Worm (Caenorhabditis elegans): ENCODE measurements around the gene T24H7.2.

The T24H7.2 gene

ce11 chrII:6247011-6247410 lies at the start of gene T24H7.2:
Gene T24H7.2 (plus strand): TSS chrII:6247311.
- no peak for TF ChIP-seq nhr-11 (tag; optimal IDR thresholded peaks at IDR 0.05)
- TF ChIP-seq C16A3.4 (tag; optimal IDR thresholded peaks at IDR 0.05), result no peak
- TF ChIP-seq ets-5 (GFP tag; IDR thresholded peaks at IDR 0.05), result no peak
- TF ChIP-seq sptf-1 (tag; optimal IDR thresholded peaks at IDR 0.05), result no peak
- TF ChIP-seq aha-1 (tag; optimal IDR thresholded peaks at IDR 0.05), result no peak
- TF ChIP-seq lin-39 (tag; optimal IDR thresholded peaks at IDR 0.05), result no peak

- TF ChIP-seq elt-3 (tag; optimal IDR thresholded peaks at IDR 0.05), result no peak
- no peak for TF ChIP-seq ceh-88 (GFP tag; IDR thresholded peaks at IDR 0.05)
- no peak for TF ChIP-seq F16B12.6 (tag; optimal IDR thresholded peaks at IDR 0.05)
- TF ChIP-seq unc-98 (GFP tag; IDR thresholded peaks at IDR 0.05), result no peak
- no peak for TF ChIP-seq swsn-7 (tag; optimal IDR thresholded peaks at IDR 0.05)
- TF ChIP-seq mdl-1 (tag; optimal IDR thresholded peaks at IDR 0.05), result no peak
- no peak for TF ChIP-seq nhr-90 (tag; optimal IDR thresholded peaks at IDR 0.05; ENCODE audit: poor library complexity)
- no peak for TF ChIP-seq unc-30 (tag; optimal IDR thresholded peaks at IDR 0.05)
- no peak for TF ChIP-seq C16A3.4 (tag; optimal IDR thresholded peaks at IDR 0.05)
Measured at ce11 chrII:6198468-6198867, 48.6 kb upstream of the T24H7.2 start, which contains the start of gene szy-4. Gene szy-4 (plus strand): TSS chrII:6198696.

DNA sequence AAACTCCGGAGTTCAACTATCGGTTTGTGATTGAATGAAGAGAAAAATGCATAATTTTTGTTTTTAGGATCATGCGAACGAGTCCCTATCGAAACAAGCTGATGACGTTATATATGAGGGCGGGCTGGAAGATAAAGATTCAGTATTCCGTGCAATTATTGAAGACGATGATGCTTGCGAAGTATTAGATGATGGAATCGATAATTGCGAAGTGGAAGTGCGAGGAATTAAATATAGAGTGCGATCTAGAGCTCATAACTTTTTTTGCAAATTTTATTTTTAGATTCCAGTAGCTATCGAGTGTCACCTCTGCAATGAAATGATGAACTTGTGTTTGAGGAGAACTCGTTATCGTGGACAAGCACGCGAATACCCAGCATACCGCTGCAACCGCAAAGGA lies 48.1 kb upstream of the T24H7.2 start:
- no peak for TF ChIP-seq efl-1 (optimal IDR thresholded peaks at IDR 0.05)
- peak in 1 of 2 experiments; percentile 69 for TF ChIP-seq efl-1 (GFP tag; optimal IDR thresholded peaks at IDR 0.05 in 1 of 2)
- no peak for TF ChIP-seq ets-5 (GFP tag; IDR thresholded peaks at IDR 0.05)

- no peak for TF ChIP-seq elt-2 (tag; optimal IDR thresholded peaks at IDR 0.05)
- TF ChIP-seq mef-2 (tag; optimal IDR thresholded peaks at IDR 0.05), result no peak
- no peak for TF ChIP-seq nhr-47 (tag; optimal IDR thresholded peaks at IDR 0.05)
- TF ChIP-seq nhr-19 (GFP tag; conservative IDR thresholded peaks at IDR 0.05), result no peak
- TF ChIP-seq nhr-85 (tag), result no peak
- no peak for TF ChIP-seq dpl-1 (GFP tag; optimal IDR thresholded peaks at IDR 0.05)
- no peak for TF ChIP-seq fkh-8 (tag; optimal IDR thresholded peaks at IDR 0.05)
- no peak for TF ChIP-seq nhr-71 (tag; optimal IDR thresholded peaks at IDR 0.05)
- TF ChIP-seq rnt-1 (tag; optimal IDR thresholded peaks at IDR 0.05), result no peak
- no peak for TF ChIP-seq zag-1 (tag; optimal IDR thresholded peaks at IDR 0.05)
- no peak for TF ChIP-seq swsn-7 (tag; optimal IDR thresholded peaks at IDR 0.05)
Measured at ce11 chrII:6202910-6203309, 44.2 kb upstream of the T24H7.2 start, which contains the start of gene C30B5.17. Gene C30B5.17 (minus strand): TSS chrII:6203010.

ce11 chrII:6207252-6207651 lies 39.9 kb upstream of the T24H7.2 start:
- TF ChIP-seq ceh-82 (tag; optimal IDR thresholded peaks at IDR 0.05) (no peak), fkh-10 (GFP tag; optimal IDR thresholded peaks at IDR 0.05) (peak; percentile 94), lin-14 (GFP tag; optimal IDR thresholded peaks at IDR 0.05) (peak; percentile 37)

ce11 chrII:6208116-6208515 lies 39.0 kb upstream of the T24H7.2 start, which contains the start of gene daf-37:
Gene daf-37 (minus strand): TSS chrII:6208216.
- no peak for TF ChIP-seq unc-62 (GFP tag; optimal IDR thresholded peaks at IDR 0.05)
- no peak for TF ChIP-seq C34B4.2 (tag; optimal IDR thresholded peaks at IDR 0.05)
- no peak for TF ChIP-seq C16A3.4 (tag; optimal IDR thresholded peaks at IDR 0.05)
- no peak for TF ChIP-seq zip-4 (GFP tag; optimal IDR thresholded peaks at IDR 0.05)
- no peak for TF ChIP-seq lin-35 (GFP tag; optimal IDR thresholded peaks at IDR 0.05)
- no peak for TF ChIP-seq tlp-1 (tag; optimal IDR thresholded peaks at IDR 0.05)
- no peak for TF ChIP-seq efl-1 (optimal IDR thresholded peaks at IDR 0.05)
- TF ChIP-seq efl-1 (GFP tag; optimal IDR thresholded peaks at IDR 0.05 in 1 of 2), result no peak
- no peak for TF ChIP-seq F16B12.6 (tag; optimal IDR thresholded peaks at IDR 0.05)
- no peak for TF ChIP-seq fkh-8 (tag; optimal IDR thresholded peaks at IDR 0.05)
- TF ChIP-seq grh-1 (GFP tag; IDR thresholded peaks at IDR 0.05), result no peak
- TF ChIP-seq fkh-4 (tag; optimal IDR thresholded peaks at IDR 0.05; ENCODE audit: borderline replicate concordance), result no peak
- TF ChIP-seq elt-2 (tag; optimal IDR thresholded peaks at IDR 0.05), result no peak
- TF ChIP-seq nhr-28 (tag; optimal IDR thresholded peaks at IDR 0.05), result no peak
- TF ChIP-seq egl-27 (tag; optimal IDR thresholded peaks at IDR 0.05), result no peak
- no peak for TF ChIP-seq ceh-8 (GFP tag; optimal IDR thresholded peaks at IDR 0.05)
- TF ChIP-seq unc-30 (tag; optimal IDR thresholded peaks at IDR 0.05), result no peak
- no peak for TF ChIP-seq ceh-88 (GFP tag; IDR thresholded peaks at IDR 0.05)
- TF ChIP-seq efl-3 (GFP tag; optimal IDR thresholded peaks at IDR 0.05), result no peak

Data from whole organism, L1 larva.